Worm (Caenorhabditis elegans): ENCODE results near the gene parn-2.

Gene parn-2

ce11 chrII:12226192-12226591, 30.2 kb downstream of the parn-2 start:
- TF ChIP-seq hlh-30 (tag; optimal IDR thresholded peaks at IDR 0.05; ENCODE audit: insufficient read depth) (no peak), tbx-2 (tag; optimal IDR thresholded peaks at IDR 0.05) (no peak), nhr-232 (tag; optimal IDR thresholded peaks at IDR 0.05) (no peak), Y22D7AL.16 (tag; optimal IDR thresholded peaks at IDR 0.05) (no peak), ceh-48 (tag; optimal IDR thresholded peaks at IDR 0.05) (no peak), unc-55 (GFP tag; optimal IDR thresholded peaks at IDR 0.05) (no peak), hlh-6 (tag; optimal IDR thresholded peaks at IDR 0.05) (no peak), sox-2 (GFP tag; IDR thresholded peaks at IDR 0.05) (no peak), hlh-8 (tag; optimal IDR thresholded peaks at IDR 0.05) (no peak), ceh-19 (GFP tag; optimal IDR thresholded peaks at IDR 0.05) (no peak), pha-4 (tag; optimal IDR thresholded peaks at IDR 0.05) (no peak)

DNA sequence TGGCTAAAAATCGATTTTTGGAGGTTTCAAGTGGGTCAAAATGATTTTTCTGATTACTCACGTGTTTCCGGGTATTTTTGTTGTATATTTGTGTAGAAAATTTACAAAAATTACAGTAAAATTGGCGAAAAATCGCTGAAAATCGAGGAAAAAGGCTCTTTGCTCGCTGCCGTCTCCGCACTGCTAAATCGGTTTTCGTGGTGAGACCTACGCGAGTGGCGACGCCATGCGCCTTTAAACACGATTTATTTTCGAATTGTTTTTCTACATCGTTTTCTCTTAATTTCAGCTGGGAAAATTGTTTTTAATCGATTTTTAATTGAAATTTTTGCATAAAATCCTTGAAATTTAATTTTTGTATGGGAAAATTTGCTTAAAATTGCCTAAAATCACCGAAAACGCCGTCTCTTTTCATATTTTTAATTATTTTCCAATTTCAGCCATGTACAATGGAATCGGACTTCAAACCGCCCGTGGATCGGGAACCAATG, 31.5 kb downstream of the parn-2 start, which contains the start of the genes pqn-87 and rsr-2:
pqn-87 (minus strand) TSS at position 171 of the 491 bp plus-strand sequence.
rsr-2 (plus strand) TSS at position 441 of the 491 bp plus-strand sequence.
- TF ChIP-seq ceh-19 (GFP tag; optimal IDR thresholded peaks at IDR 0.05) (no peak), ahr-1 (tag; optimal IDR thresholded peaks at IDR 0.05) (no peak), odd-2 (tag; optimal IDR thresholded peaks at IDR 0.05) (no peak), fkh-10 (GFP tag; optimal IDR thresholded peaks at IDR 0.05) (no peak), ceh-31 (tag; optimal IDR thresholded peaks at IDR 0.05) (no peak), lin-11 (tag; optimal IDR thresholded peaks at IDR 0.05) (no peak), elt-4 (tag; optimal IDR thresholded peaks at IDR 0.05) (no peak), sdc-2 (tag; optimal IDR thresholded peaks at IDR 0.05) (no peak)

DNA sequence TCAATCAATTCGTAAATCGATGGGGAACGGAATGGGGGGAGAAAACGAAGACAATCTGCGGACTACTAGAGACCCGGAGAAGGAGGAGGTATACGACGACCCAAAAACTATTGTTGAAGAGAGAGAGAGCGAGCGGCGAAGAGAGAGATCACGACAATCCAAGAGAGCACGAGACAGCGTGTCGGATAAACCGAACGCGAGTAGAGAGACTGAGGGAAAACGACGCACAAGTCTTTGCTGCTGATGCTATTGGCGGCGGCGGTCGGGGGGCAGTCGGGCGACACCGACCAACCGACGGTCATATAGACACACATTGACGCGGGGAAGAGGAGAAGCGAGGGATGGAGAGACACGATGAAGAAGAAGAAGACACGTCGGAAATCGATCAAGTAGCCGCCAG, 33.9 kb downstream of the parn-2 start:
- TF ChIP-seq eyg-1 (tag; optimal IDR thresholded peaks at IDR 0.05): no peak
- peak; percentile 80 for TF ChIP-seq tbx-2 (tag; optimal IDR thresholded peaks at IDR 0.05)
- peak; percentile 15 for TF ChIP-seq hlh-8 (tag; optimal IDR thresholded peaks at IDR 0.05)
- no peak for TF ChIP-seq pax-1 (tag; optimal IDR thresholded peaks at IDR 0.05)
- no peak for TF ChIP-seq hlh-15 (tag; optimal IDR thresholded peaks at IDR 0.05)
- TF ChIP-seq ceh-30 (tag; optimal IDR thresholded peaks at IDR 0.05): no peak
- no peak for TF ChIP-seq ceh-9 (tag; optimal IDR thresholded peaks at IDR 0.05)
- peak; percentile 74 for TF ChIP-seq K09A11.1 (tag; optimal IDR thresholded peaks at IDR 0.05; ENCODE audit: insufficient read depth)
- TF ChIP-seq ceh-18 (tag; optimal IDR thresholded peaks at IDR 0.05): peak; percentile 92
- peak; percentile 51 for TF ChIP-seq unc-42 (tag; optimal IDR thresholded peaks at IDR 0.05)
- TF ChIP-seq ceh-14 (tag; optimal IDR thresholded peaks at IDR 0.05): peak; percentile 46
- peak; percentile 41 for TF ChIP-seq madf-2 (tag; optimal IDR thresholded peaks at IDR 0.05)
- no peak for TF ChIP-seq K02D7.2 (tag; optimal IDR thresholded peaks at IDR 0.05)
- peak; percentile 87 for TF ChIP-seq ceh-31 (tag; optimal IDR thresholded peaks at IDR 0.05)
- peak; percentile 96 for TF ChIP-seq nfya-1 (tag; optimal IDR thresholded peaks at IDR 0.05)
- peak; percentile 91 for TF ChIP-seq ceh-34 (tag; optimal IDR thresholded peaks at IDR 0.05)
- TF ChIP-seq syd-9 (tag; optimal IDR thresholded peaks at IDR 0.05): peak; percentile 68
- peak; percentile 86 for TF ChIP-seq unc-55 (GFP tag; optimal IDR thresholded peaks at IDR 0.05)
- peak; percentile 88 for TF ChIP-seq ref-2 (tag; optimal IDR thresholded peaks at IDR 0.05)
- peak; percentile 77 for TF ChIP-seq sdc-2 (tag; optimal IDR thresholded peaks at IDR 0.05)
- peak; percentile 88 for TF ChIP-seq pros-1 (tag; optimal IDR thresholded peaks at IDR 0.05)
- TF ChIP-seq fax-1 (tag; optimal IDR thresholded peaks at IDR 0.05): no peak
- TF ChIP-seq hlh-13 (GFP tag; optimal IDR thresholded peaks at IDR 0.05): no peak
- TF ChIP-seq fkh-6 (tag; optimal IDR thresholded peaks at IDR 0.05): no peak
- TF ChIP-seq ceh-24 (tag; optimal IDR thresholded peaks at IDR 0.05): no peak
- TF ChIP-seq lim-6 (tag; optimal IDR thresholded peaks at IDR 0.05): no peak
- TF ChIP-seq ztf-16 (tag; optimal IDR thresholded peaks at IDR 0.05): no peak
- TF ChIP-seq pag-3 (tag; optimal IDR thresholded peaks at IDR 0.05; ENCODE audit: borderline replicate concordance): no peak
- TF ChIP-seq che-1 (tag; optimal IDR thresholded peaks at IDR 0.05): no peak
- peak; percentile 64 for TF ChIP-seq dve-1 (tag; optimal IDR thresholded peaks at IDR 0.05)
- no peak for TF ChIP-seq sox-4 (tag; optimal IDR thresholded peaks at IDR 0.05)
- peak; percentile 10 for TF ChIP-seq ceh-6 (GFP tag; optimal IDR thresholded peaks at IDR 0.05)
- TF ChIP-seq dmd-4 (tag; optimal IDR thresholded peaks at IDR 0.05; ENCODE audit: borderline replicate concordance): peak; percentile 22
- peak; percentile 78 for TF ChIP-seq hlh-30 (tag; optimal IDR thresholded peaks at IDR 0.05; ENCODE audit: insufficient read depth)
- TF ChIP-seq hlh-6 (tag; optimal IDR thresholded peaks at IDR 0.05): peak; percentile 35
- TF ChIP-seq ceh-2 (tag; optimal IDR thresholded peaks at IDR 0.05): peak; percentile 54
- peak; percentile 18 for TF ChIP-seq ets-4 (tag; optimal IDR thresholded peaks at IDR 0.05)
